Fruit fly (Drosophila melanogaster): ENCODE measurements around the gene CG13058.

Gene CG13058

DNA sequence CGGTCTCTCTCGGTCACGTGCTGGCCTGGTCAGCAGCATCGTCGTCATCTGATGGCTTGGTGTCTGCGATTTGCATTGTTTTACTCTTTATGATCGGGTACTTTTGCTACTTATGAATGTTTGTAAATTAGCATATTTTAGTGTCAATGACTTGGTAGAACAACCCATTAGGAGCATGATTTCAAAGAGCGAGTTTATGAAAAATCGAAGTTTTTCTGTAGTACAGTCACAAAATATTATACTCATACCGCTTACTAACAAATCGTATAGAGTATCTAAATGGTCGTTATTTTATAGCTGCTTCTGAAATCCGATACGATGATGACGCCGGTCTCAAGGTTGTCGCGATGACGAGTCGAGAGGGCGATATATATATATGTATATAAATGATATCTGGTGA is 42.4 kb upstream of the CG13058 start (continued):
- TF ChIP-seq vnd (GFP tag; IDR thresholded peaks at IDR 0.05; ENCODE audit: partially characterized antibody) = no peak
- peak; percentile 12 to 16 for TF ChIP-seq bsh (GFP tag; optimal IDR thresholded peaks at IDR 0.05)
- TF ChIP-seq CG3407 (GFP tag; optimal IDR thresholded peaks at IDR 0.05) = no peak
- no peak for TF ChIP-seq twi (tag; optimal IDR thresholded peaks at IDR 0.05)
- no peak for TF ChIP-seq HmgD (GFP tag; optimal IDR thresholded peaks at IDR 0.05)
- TF ChIP-seq CG30403 (GFP tag; optimal IDR thresholded peaks at IDR 0.05) = peak; percentile 20
- no peak for TF ChIP-seq CG16815 (GFP tag; optimal IDR thresholded peaks at IDR 0.05)
- no peak for TF ChIP-seq CG11456 (GFP tag; IDR thresholded peaks at IDR 0.05)
- TF ChIP-seq pros (GFP tag; optimal IDR thresholded peaks at IDR 0.05) = no peak
- TF ChIP-seq run (tag; optimal IDR thresholded peaks at IDR 0.05) = peak; percentile 6
- TF ChIP-seq slbo (GFP tag; IDR thresholded peaks at IDR 0.05) = no peak
- no peak for TF ChIP-seq Atf-2 (GFP tag; optimal IDR thresholded peaks at IDR 0.05)
- peak; percentile 39 for TF ChIP-seq CG12769 (tag; optimal IDR thresholded peaks at IDR 0.05)
- TF ChIP-seq Rx (GFP tag; IDR thresholded peaks at IDR 0.05) = no peak
- TF ChIP-seq amos (GFP tag; IDR thresholded peaks at IDR 0.05; ENCODE audit: partially characterized antibody) = no peak
- no peak for TF ChIP-seq dm (GFP tag; optimal IDR thresholded peaks at IDR 0.05)
- no peak for TF ChIP-seq zfh1 (GFP tag; IDR thresholded peaks at IDR 0.05)
- no peak for TF ChIP-seq hth (optimal IDR thresholded peaks at IDR 0.05)
- TF ChIP-seq Dip2 (GFP tag; IDR thresholded peaks at IDR 0.05) = no peak
- no peak for TF ChIP-seq CG15479 (GFP tag; optimal IDR thresholded peaks at IDR 0.05)
- no peak for TF ChIP-seq CG1603 (tag; optimal IDR thresholded peaks at IDR 0.05)
- no peak for TF ChIP-seq NC2α (GFP tag; optimal IDR thresholded peaks at IDR 0.05)
- TF ChIP-seq PHDP (tag; optimal IDR thresholded peaks at IDR 0.05) = no peak
- TF ChIP-seq CG12659 (GFP tag; optimal IDR thresholded peaks at IDR 0.05) = peak; percentile 17
- TF ChIP-seq CG1233 (GFP tag; optimal IDR thresholded peaks at IDR 0.05) = no peak
- no peak for TF ChIP-seq nerfin-1 (tag; optimal IDR thresholded peaks at IDR 0.05)
- no peak for TF ChIP-seq fd64A (GFP tag; optimal IDR thresholded peaks at IDR 0.05)
- no peak for TF ChIP-seq CG31365 (tag; optimal IDR thresholded peaks at IDR 0.05)
- TF ChIP-seq ewg (GFP tag; optimal IDR thresholded peaks at IDR 0.05) = no peak
- TF ChIP-seq Lim3 (GFP tag; IDR thresholded peaks at IDR 0.05) = no peak
- TF ChIP-seq ems (GFP tag; optimal IDR thresholded peaks at IDR 0.05) = no peak
- no peak for TF ChIP-seq gce (GFP tag; IDR thresholded peaks at IDR 0.05)
- TF ChIP-seq CkIIα-i1 (GFP tag; IDR thresholded peaks at IDR 0.05) = no peak
- TF ChIP-seq wek (GFP tag; optimal IDR thresholded peaks at IDR 0.05) = no peak
- TF ChIP-seq CG6791 (GFP tag; IDR thresholded peaks at IDR 0.05; ENCODE audit: partially characterized antibody) = no peak
- no peak for TF ChIP-seq fru (optimal IDR thresholded peaks at IDR 0.05)
- TF ChIP-seq CG6854 (GFP tag; optimal IDR thresholded peaks at IDR 0.05) = no peak
- no peak for TF ChIP-seq ci (GFP tag; IDR thresholded peaks at IDR 0.05)
- no peak for TF ChIP-seq Dp (GFP tag; optimal IDR thresholded peaks at IDR 0.05)
- TF ChIP-seq psq (GFP tag; optimal IDR thresholded peaks at IDR 0.05) = no peak
- TF ChIP-seq Camta (GFP tag; optimal IDR thresholded peaks at IDR 0.05) = no peak
- no peak for TF ChIP-seq Dad (GFP tag; optimal IDR thresholded peaks at IDR 0.05)
- no peak for TF ChIP-seq CHES-1-like (GFP tag; optimal IDR thresholded peaks at IDR 0.05)
- 0 out of 3 replicates have a peak, but pooled peaks have one; percentile 17 for TF ChIP-seq CG14050 (GFP tag; IDR thresholded peaks at IDR 0.05)
- TF ChIP-seq MTF-1 (GFP tag; optimal IDR thresholded peaks at IDR 0.05; ENCODE audit: borderline replicate concordance) = no peak
- TF ChIP-seq ase (GFP tag; IDR thresholded peaks at IDR 0.05) = no peak
- TF ChIP-seq sens-2 (GFP tag; IDR thresholded peaks at IDR 0.05) = no peak
- no peak for TF ChIP-seq dmrt11E (tag; optimal IDR thresholded peaks at IDR 0.05)
- TF ChIP-seq z (GFP tag; IDR thresholded peaks at IDR 0.05) = no peak
- TF ChIP-seq CG17186 (GFP tag; optimal IDR thresholded peaks at IDR 0.05) = no peak
- TF ChIP-seq nmo (GFP tag; optimal IDR thresholded peaks at IDR 0.05) = no peak
- no peak for TF ChIP-seq az2 (GFP tag; optimal IDR thresholded peaks at IDR 0.05)
- no peak for TF ChIP-seq da (GFP tag; optimal IDR thresholded peaks at IDR 0.05)

Measured in whole organism, embryonic.